Fruit fly (Drosophila melanogaster) ovary, adult (tissue): Measurements from ENCODE around the gene CG18749.

Source experiments
- CG17801 ChIP-seq: fragments of 200-800 bp; optimal IDR thresholded peaks from 2 replicates; lab custom pipeline; 2019; ENCODE audit warnings: missing biosample characterization, mild to moderate bottlenecking, missing genetic modification characterization, moderate library complexity; ENCODE audit not compliant: partially characterized antibody

CG18749 gene

DNA sequence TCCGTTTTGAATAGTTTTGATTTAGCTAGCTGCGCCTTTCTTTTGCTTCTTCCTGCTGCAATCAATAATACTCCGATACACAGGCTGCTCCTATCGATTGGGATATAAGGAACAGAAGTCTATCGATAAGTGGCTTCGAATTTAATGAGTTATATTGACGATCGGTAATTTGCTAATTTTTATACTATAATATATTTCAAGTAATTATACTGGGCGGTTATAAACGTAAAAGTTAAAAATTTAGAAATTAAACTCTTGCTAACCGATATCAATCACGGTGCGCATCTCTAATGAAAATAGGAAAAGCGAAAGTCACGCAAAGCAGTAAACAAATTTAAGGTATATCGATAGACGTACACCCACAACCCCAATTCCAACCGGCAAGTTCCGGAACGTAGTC, at the start of gene CG18749, which contains the start of the genes CG9636 and CG33722:
Gene CG18749, plus strand, starts transcription at position 336 of the 400 bp plus-strand sequence.
Gene CG9636, minus strand, starts transcription at position 73 of the 400 bp plus-strand sequence.
Gene CG33722, plus strand, starts transcription at position 336 of the 400 bp plus-strand sequence.
- TF ChIP-seq CG17801 (GFP tag; lab: Kevin White, UChicago): peak; percentile 68

DNA sequence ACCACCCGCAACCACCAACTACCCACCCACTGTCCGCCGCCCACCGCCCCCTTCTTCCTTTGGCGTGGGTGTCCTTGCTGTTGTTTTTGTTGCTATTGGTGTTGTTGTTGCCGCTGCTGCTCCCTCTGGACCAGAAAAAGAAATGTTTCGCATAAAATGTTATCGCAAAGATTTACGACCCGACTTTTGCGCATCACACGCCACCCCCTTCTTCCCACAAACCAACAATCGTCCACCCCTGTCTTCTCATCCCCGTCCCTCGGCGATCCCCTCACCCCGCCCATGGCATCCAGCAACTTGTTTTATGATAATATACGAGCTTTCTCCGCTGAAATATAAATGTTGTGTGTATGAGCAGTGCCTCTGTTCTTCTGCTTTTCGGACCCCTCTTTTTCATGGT, 48.8 kb upstream of the CG18749 start:
- TF ChIP-seq CG17801 (GFP tag; lab: Kevin White, UChicago): no peak

dm6 chr3R:8197137-8197536, 46.7 kb upstream of the CG18749 start:
- no peak for TF ChIP-seq CG17801 (GFP tag; lab: Kevin White, UChicago)

dm6 chr3R:8198320-8198719, 45.5 kb upstream of the CG18749 start:
- TF ChIP-seq CG17801 (GFP tag; lab: Kevin White, UChicago): no peak

- TF ChIP-seq CG17801 (GFP tag; lab: Kevin White, UChicago): no peak
These were observed 40.5 kb upstream of the CG18749 start for dm6 chr3R:8203367-8203766.

dm6 chr3R:8204730-8205129, 39.1 kb upstream of the CG18749 start, which contains the start of gene CheA84a:
TSS of gene CheA84a (minus strand) at chr3R:8204830.
- no peak for TF ChIP-seq CG17801 (GFP tag; lab: Kevin White, UChicago)

DNA sequence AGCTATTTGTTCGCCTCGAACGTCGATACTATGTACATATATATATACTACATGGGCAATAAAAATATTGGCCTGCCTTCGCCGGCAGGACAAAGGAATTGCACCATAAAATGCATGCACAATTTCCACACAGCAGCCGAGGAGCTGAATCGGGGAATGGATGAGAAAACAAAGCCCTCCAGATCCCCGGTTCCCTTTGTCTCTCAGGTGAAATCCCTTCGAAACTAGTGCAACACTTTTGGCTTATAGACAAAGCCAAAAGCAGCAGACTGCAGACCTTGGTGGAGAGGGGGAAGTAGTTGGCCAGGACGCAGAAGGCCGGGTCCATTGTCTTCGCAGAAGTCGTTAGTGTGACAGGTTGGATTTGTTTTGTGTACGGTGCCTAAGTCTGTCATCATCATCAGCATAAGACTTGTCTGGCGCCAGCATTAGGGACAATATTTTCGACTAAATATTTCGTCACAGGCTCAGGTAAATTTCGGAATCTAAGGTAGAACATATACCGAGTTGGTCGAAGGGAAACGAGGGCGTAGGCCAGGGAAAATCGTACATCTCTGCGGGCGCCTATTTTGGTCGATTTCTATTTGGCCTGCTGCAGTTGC, 38.5 kb upstream of the CG18749 start:
- TF ChIP-seq CG17801 (GFP tag; lab: Kevin White, UChicago): no peak

- no peak for TF ChIP-seq CG17801 (GFP tag; lab: Kevin White, UChicago)
These were observed 37.8 kb upstream of the CG18749 start for dm6 chr3R:8206019-8206418.

DNA sequence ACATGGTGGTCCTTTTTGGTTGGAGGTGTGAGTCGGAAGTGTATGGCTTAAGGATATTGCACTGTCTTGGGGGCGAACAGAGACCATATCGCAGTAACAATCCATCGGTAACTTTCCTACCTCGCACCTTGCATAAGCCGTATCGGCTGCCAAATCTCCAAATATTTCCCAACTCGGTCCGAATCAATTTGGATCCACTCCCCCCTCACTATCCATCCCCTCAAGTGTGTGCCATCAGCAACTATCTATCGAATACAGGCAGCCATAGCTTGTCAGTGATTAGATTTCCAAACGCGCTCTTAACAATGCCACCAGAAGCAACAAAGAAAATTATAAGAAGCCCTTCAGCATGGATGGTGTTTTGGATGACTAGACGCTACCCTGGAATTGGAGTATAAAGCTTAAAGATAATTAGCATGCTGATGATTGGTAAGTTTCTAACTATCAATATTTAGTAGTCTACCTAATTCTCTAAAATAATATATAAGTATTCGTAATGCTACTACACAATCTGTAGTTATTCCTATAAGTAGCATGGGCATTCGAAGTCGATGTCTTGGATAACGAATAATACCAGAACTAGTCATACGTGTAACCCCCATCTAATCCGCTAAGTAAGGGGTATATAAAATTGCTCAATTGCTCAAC, 37.1 kb upstream of the CG18749 start:
- no peak for TF ChIP-seq CG17801 (GFP tag; lab: Kevin White, UChicago)

DNA sequence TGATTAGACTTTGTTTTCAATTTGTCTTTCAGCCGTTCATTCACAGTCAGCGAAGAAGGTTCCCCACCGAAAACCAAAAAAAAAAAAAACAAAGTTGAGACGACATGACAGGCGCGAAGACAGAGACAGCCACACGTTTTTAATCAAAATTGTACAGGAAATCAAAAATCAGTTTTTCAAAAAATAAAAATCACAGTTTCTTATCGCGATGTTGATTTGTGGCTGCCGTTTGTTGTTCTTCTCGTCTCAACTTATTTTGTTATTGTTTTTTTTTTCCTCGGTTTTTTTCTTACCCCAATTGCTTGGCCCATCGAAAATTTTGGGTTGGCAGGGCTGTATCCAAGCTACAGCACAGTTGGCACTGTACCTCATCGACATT, 36.6 kb upstream of the CG18749 start:
- no peak for TF ChIP-seq CG17801 (GFP tag; lab: Kevin White, UChicago)

- TF ChIP-seq CG17801 (GFP tag; lab: Kevin White, UChicago): no peak
These were observed 35.4 kb upstream of the CG18749 start for dm6 chr3R:8208378-8209021.

DNA sequence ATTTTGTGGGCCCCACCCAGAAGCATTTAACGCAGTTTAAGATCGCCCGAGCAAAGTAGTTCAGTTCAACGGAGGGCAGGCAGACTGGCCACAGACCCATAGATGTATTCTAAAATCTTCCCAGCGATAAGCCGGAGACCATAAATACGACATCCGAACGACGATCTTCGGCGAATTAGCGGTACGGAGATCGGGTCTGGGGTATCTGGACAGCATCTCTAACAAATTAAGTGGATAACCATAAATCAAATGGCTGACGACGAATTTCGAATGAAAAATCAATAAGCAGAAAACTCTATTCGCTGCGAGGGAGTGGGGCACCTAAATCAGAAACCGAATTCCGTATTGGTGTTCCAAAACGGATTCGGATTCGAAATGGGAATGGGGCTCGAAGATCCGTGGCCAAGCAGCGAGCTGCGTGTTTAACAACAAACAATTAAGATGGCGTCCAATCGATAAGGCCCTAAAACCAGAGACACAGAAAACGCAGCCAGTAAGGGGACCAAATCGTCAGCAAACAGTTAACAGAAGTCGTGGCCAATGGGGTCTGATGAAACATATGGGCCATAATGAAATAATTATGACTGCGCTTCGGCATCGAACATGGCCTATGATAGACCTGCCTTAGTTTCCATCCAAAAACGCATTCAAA, 32.9 kb upstream of the CG18749 start:
- no peak for TF ChIP-seq CG17801 (GFP tag; lab: Kevin White, UChicago)

DNA sequence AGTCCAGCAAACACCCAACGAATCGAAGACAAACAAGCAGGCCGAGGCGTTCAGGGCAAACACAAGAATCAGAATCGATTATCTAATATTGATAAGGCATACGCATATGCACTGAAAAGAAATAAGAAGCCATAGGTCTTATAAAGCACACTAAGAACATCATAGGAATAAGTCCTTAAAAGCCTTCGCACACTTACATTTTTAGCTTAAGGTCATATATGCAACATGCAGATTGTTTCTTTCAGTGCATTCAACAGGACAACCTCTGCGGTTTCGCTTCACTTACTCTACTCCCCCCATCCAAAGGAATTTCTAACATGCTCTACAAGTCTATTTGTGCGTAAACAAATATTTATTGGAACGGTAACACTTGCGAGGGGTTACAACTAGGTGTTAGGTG, 31.3 kb upstream of the CG18749 start:
- no peak for TF ChIP-seq CG17801 (GFP tag; lab: Kevin White, UChicago)

DNA sequence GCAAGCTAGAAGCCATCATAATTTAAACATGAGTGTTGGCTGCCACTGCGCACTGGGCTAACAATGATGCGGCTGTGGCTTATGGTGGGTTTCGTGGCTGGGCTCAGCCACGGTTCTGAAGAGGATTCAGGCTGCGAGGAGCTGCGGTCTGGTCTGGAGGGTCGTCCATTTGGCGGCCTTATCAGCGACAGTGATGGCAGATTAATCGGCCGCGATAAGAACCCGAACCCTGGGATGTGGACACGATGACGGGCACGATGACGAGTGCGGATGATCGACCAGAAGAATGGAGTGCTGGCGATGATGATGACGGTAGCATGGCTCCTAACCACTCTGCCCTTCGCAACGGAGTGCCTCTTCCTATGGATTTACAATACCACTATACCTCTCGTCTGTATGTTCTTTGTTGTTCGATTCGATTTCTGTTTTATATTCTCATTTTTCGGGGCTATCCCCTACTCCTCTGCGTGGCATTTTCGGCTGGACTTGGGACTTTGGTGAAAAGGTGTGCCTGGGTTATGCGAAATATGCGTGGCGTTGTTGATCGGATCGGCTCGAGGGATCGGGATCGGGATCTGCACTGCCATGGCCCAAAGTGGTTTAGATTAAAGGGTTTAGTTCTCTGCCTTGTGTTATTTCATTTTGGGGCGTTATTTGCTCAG, 28.2 kb upstream of the CG18749 start:
- TF ChIP-seq CG17801 (GFP tag; lab: Kevin White, UChicago): no peak

- TF ChIP-seq CG17801 (GFP tag; lab: Kevin White, UChicago): no peak
These were observed 26.1 kb upstream of the CG18749 start, which contains the start of gene CG7800 for dm6 chr3R:8217727-8218126. TSS of gene CG7800 (plus strand) at chr3R:8217957.
